Worm (Caenorhabditis elegans): ENCODE data around the gene ZK546.5.
"Not testable (repeated sequence)": the region's sequence is repeated elsewhere in the genome, so short reads cannot be mapped to it uniquely, and the experiment has no call there.

- not testable (repeated sequence) for TF ChIP-seq ztf-11, nhr-237, ZK546.5, lsy-2, lin-39 (tag; optimal IDR thresholded peaks at IDR 0.05)
Observed at ce11 chrII:4916462-4916861, 19.2 kb upstream of the ZK546.5 start, which contains the start of gene msp-31.

Measured in whole organism, L4 larva.